Worm (Caenorhabditis elegans): ENCODE data around the gene ets-6.

The ets-6 gene

ce11 chrV:7587637-7588036 is 7.3 kb upstream of the ets-6 start, which contains the start of the genes F19F10.11 and C50E3.5 (continued):
- peak; percentile 42 for TF ChIP-seq nhr-43 (tag; optimal IDR thresholded peaks at IDR 0.05; ENCODE audit: poor library complexity, severe bottlenecking)
- no peak for TF ChIP-seq unc-62 (GFP tag; optimal IDR thresholded peaks at IDR 0.05)
- no peak for TF ChIP-seq nhr-11 (tag; optimal IDR thresholded peaks at IDR 0.05)
- TF ChIP-seq lin-39 (tag; optimal IDR thresholded peaks at IDR 0.05) = no peak
- TF ChIP-seq R02D3.7 (tag; optimal IDR thresholded peaks at IDR 0.05) = no peak
- TF ChIP-seq elt-1 (tag; optimal IDR thresholded peaks at IDR 0.05) = no peak
- no peak for TF ChIP-seq tbx-2 (tag; optimal IDR thresholded peaks at IDR 0.05)
- no peak for TF ChIP-seq nhr-77 (tag; optimal IDR thresholded peaks at IDR 0.05)
- TF ChIP-seq nhr-28 (tag; optimal IDR thresholded peaks at IDR 0.05) = no peak
- TF ChIP-seq nhr-12 (tag; optimal IDR thresholded peaks at IDR 0.05) = no peak
- no peak for TF ChIP-seq ama-1 (optimal IDR thresholded peaks at IDR 0.05)
- no peak for TF ChIP-seq pqm-1 (tag; optimal IDR thresholded peaks at IDR 0.05)
- TF ChIP-seq ceh-82 (tag; optimal IDR thresholded peaks at IDR 0.05) = no peak
- TF ChIP-seq ZK546.5 (tag; optimal IDR thresholded peaks at IDR 0.05) = no peak
- TF ChIP-seq ceh-28 (tag; optimal IDR thresholded peaks at IDR 0.05) = no peak
- no peak for TF ChIP-seq fos-1 (tag; optimal IDR thresholded peaks at IDR 0.05)
- TF ChIP-seq ztf-4 (tag; optimal IDR thresholded peaks at IDR 0.05) = no peak
- TF ChIP-seq fkh-2 (tag; optimal IDR thresholded peaks at IDR 0.05) = no peak
- no peak for TF ChIP-seq aly-2 (tag; optimal IDR thresholded peaks at IDR 0.05)
- TF ChIP-seq snpc-4 (tag; optimal IDR thresholded peaks at IDR 0.05) = peak; percentile 44

- TF ChIP-seq elt-1 (tag; optimal IDR thresholded peaks at IDR 0.05) (no peak), mml-1 (tag; optimal IDR thresholded peaks at IDR 0.05) (no peak), ceh-9 (tag; optimal IDR thresholded peaks at IDR 0.05) (no peak), tbx-2 (tag; optimal IDR thresholded peaks at IDR 0.05) (peak; percentile 7), mdl-1 (tag; optimal IDR thresholded peaks at IDR 0.05) (no peak), elt-2 (tag; optimal IDR thresholded peaks at IDR 0.05) (peak; percentile 7), nhr-237 (tag; optimal IDR thresholded peaks at IDR 0.05) (no peak), snpc-4 (tag; optimal IDR thresholded peaks at IDR 0.05) (peak; percentile 83), sea-2 (GFP tag; optimal IDR thresholded peaks at IDR 0.05) (no peak), elt-3 (tag; optimal IDR thresholded peaks at IDR 0.05) (no peak), skn-1 (tag; optimal IDR thresholded peaks at IDR 0.05) (no peak), pqm-1 (tag; optimal IDR thresholded peaks at IDR 0.05) (no peak), lin-15B (tag; optimal IDR thresholded peaks at IDR 0.05) (peak; percentile 77), ztf-11 (tag; optimal IDR thresholded peaks at IDR 0.05) (no peak), unc-39 (tag; optimal IDR thresholded peaks at IDR 0.05) (no peak), ZK546.5 (tag; optimal IDR thresholded peaks at IDR 0.05) (no peak), nhr-76 (tag; optimal IDR thresholded peaks at IDR 0.05) (no peak), egl-27 (tag; optimal IDR thresholded peaks at IDR 0.05) (no peak), ama-1 (optimal IDR thresholded peaks at IDR 0.05) (no peak), egl-5 (tag; optimal IDR thresholded peaks at IDR 0.05) (no peak), ztf-4 (tag; optimal IDR thresholded peaks at IDR 0.05) (no peak), eor-1 (tag; optimal IDR thresholded peaks at IDR 0.05) (no peak), fkh-2 (tag; optimal IDR thresholded peaks at IDR 0.05) (no peak), lsy-12 (tag; optimal IDR thresholded peaks at IDR 0.05) (no peak), daf-12 (tag; optimal IDR thresholded peaks at IDR 0.05) (no peak), nhr-25 (tag; optimal IDR thresholded peaks at IDR 0.05) (peak; percentile 38), nhr-43 (tag; optimal IDR thresholded peaks at IDR 0.05; ENCODE audit: poor library complexity, severe bottlenecking) (no peak), fos-1 (tag; optimal IDR thresholded peaks at IDR 0.05) (no peak), nhr-28 (tag; optimal IDR thresholded peaks at IDR 0.05) (no peak), pha-4 (tag; optimal IDR thresholded peaks at IDR 0.05) (peak; percentile 67), nfya-1 (tag; optimal IDR thresholded peaks at IDR 0.05; ENCODE audit: insufficient read depth) (no peak), nhr-12 (tag; optimal IDR thresholded peaks at IDR 0.05) (no peak), zag-1 (tag; optimal IDR thresholded peaks at IDR 0.05) (no peak), R02D3.7 (tag; optimal IDR thresholded peaks at IDR 0.05) (peak; percentile 11), unc-62 (GFP tag; optimal IDR thresholded peaks at IDR 0.05) (no peak), nhr-23 (tag; optimal IDR thresholded peaks at IDR 0.05) (peak; percentile 76), nhr-77 (tag; optimal IDR thresholded peaks at IDR 0.05) (no peak), nhr-67 (tag; optimal IDR thresholded peaks at IDR 0.05) (no peak), ceh-28 (tag; optimal IDR thresholded peaks at IDR 0.05) (no peak), hmg-11 (tag; optimal IDR thresholded peaks at IDR 0.05) (peak; percentile 18), jun-1 (tag; optimal IDR thresholded peaks at IDR 0.05) (peak; percentile 14), fkh-10 (GFP tag; optimal IDR thresholded peaks at IDR 0.05) (no peak), aly-2 (tag; optimal IDR thresholded peaks at IDR 0.05) (no peak), ceh-16 (tag; optimal IDR thresholded peaks at IDR 0.05) (no peak), nhr-11 (tag; optimal IDR thresholded peaks at IDR 0.05) (no peak), lin-39 (tag; optimal IDR thresholded peaks at IDR 0.05) (no peak), ceh-82 (tag; optimal IDR thresholded peaks at IDR 0.05) (no peak)
These were observed 4.8 kb downstream of the ets-6 start, which contains the start of the genes snu-66 and ints-9 for ce11 chrV:7575563-7575962. Gene snu-66, minus strand, starts transcription at chrV:7575670. Gene ints-9, plus strand, starts transcription at chrV:7575802.

Data from whole organism, L3 larva.